Worm (Caenorhabditis elegans): ENCODE measurements around the gene C25F9.6.

The C25F9.6 gene

DNA sequence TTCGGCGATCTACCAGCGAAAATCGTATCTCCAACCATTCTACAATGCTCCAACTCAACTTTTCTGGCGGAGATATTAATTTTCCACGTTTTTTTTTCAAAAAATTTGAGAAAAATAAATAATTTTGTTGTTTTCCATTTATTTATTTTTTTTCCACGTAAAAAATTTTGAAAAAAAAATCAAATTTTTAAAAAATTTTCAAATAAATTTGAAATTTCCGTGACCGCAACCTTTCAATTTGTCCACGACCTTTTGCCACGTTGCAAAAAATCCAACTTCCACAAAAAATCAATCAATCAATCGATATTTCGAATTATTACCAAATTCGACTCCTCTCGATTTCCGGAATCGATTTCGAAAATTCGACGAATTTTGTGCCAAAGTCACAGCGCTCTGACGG is 33.9 kb downstream of the C25F9.6 start, which contains the start of gene Y43F8A.2:
Gene Y43F8A.2 (plus strand): TSS at position 301 of the 400 bp plus-strand sequence.
- TF ChIP-seq tra-4 (tag; optimal IDR thresholded peaks at IDR 0.05): no peak
- TF ChIP-seq B0310.2 (tag; optimal IDR thresholded peaks at IDR 0.05): no peak

- TF ChIP-seq tbx-37 (GFP tag; conservative IDR thresholded peaks at IDR 0.05) (no peak), sea-1 (GFP tag; conservative IDR thresholded peaks at IDR 0.05) (no peak), B0310.2 (tag; optimal IDR thresholded peaks at IDR 0.05) (no peak), ceh-36 (tag; optimal IDR thresholded peaks at IDR 0.05) (no peak), ama-1 (optimal IDR thresholded peaks at IDR 0.05) (no peak), tra-4 (tag; optimal IDR thresholded peaks at IDR 0.05) (no peak), F13C5.2 (tag; optimal IDR thresholded peaks at IDR 0.05) (no peak), tbx-11 (GFP tag; IDR thresholded peaks at IDR 0.05) (no peak), ceh-13 (GFP tag; optimal IDR thresholded peaks at IDR 0.05) (no peak)
Measured at ce11 chrV:19370189-19370588, 34.9 kb downstream of the C25F9.6 start, which contains the start of gene Y43F8A.1. Gene Y43F8A.1 (plus strand): TSS chrV:19370489.

DNA sequence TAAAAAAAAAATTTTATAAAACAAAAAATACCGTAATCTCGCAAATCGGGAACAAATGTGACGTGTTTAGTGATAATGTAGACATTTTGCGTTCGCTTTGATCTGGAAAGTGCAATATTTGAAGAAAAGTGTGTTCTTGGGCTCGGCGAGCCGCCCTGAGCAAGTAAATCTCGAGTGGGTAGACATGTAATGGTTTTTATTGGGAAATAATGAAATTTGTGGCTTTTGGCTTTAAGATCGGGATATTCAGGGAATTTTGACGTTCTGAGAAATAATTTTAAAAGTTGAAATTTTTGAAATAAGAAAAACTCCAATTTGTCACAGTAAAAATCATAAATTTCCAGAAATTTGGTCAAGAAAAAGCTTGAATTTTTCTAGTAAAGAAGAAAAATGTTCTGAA is 42.6 kb downstream of the C25F9.6 start, which contains the start of gene C14B4.2:
Gene C14B4.2 (minus strand): TSS at position 101 of the 400 bp plus-strand sequence.
- no peak for TF ChIP-seq hmbx-1 (tag; optimal IDR thresholded peaks at IDR 0.05)
- no peak for TF ChIP-seq ets-7 (tag; optimal IDR thresholded peaks at IDR 0.05)
- no peak for TF ChIP-seq tbx-37 (GFP tag; conservative IDR thresholded peaks at IDR 0.05)
- no peak for TF ChIP-seq ceh-36 (tag; optimal IDR thresholded peaks at IDR 0.05)
- no peak for TF ChIP-seq B0310.2 (tag; optimal IDR thresholded peaks at IDR 0.05)
- no peak for TF ChIP-seq F13C5.2 (tag; optimal IDR thresholded peaks at IDR 0.05)
- TF ChIP-seq hnd-1 (tag; optimal IDR thresholded peaks at IDR 0.05): no peak
- no peak for TF ChIP-seq tbx-11 (GFP tag; IDR thresholded peaks at IDR 0.05)

ce11 chrV:19358039-19358438 is 47.1 kb downstream of the C25F9.6 start:
- TF ChIP-seq flt-1 (GFP tag; IDR thresholded peaks at IDR 0.05) (no peak), hmbx-1 (tag; optimal IDR thresholded peaks at IDR 0.05) (no peak), ceh-13 (GFP tag; optimal IDR thresholded peaks at IDR 0.05) (no peak), sea-1 (GFP tag; conservative IDR thresholded peaks at IDR 0.05) (no peak)

- TF ChIP-seq tbx-37 (GFP tag; conservative IDR thresholded peaks at IDR 0.05) (no peak), sea-1 (GFP tag; conservative IDR thresholded peaks at IDR 0.05) (no peak), hmg-4 (GFP tag; optimal IDR thresholded peaks at IDR 0.05) (no peak), scrt-1 (GFP tag; IDR thresholded peaks at IDR 0.05) (no peak), ets-7 (tag; optimal IDR thresholded peaks at IDR 0.05) (no peak), aly-1 (tag; optimal IDR thresholded peaks at IDR 0.05) (no peak), F13C5.2 (tag; optimal IDR thresholded peaks at IDR 0.05) (no peak), pes-1 (GFP tag; IDR thresholded peaks at IDR 0.05) (no peak), tra-4 (tag; optimal IDR thresholded peaks at IDR 0.05) (no peak), B0310.2 (tag; optimal IDR thresholded peaks at IDR 0.05) (no peak), flt-1 (GFP tag; IDR thresholded peaks at IDR 0.05) (no peak), tbx-11 (GFP tag; IDR thresholded peaks at IDR 0.05) (no peak), ceh-13 (GFP tag; optimal IDR thresholded peaks at IDR 0.05) (no peak), hnd-1 (tag; optimal IDR thresholded peaks at IDR 0.05) (no peak), hmbx-1 (tag; optimal IDR thresholded peaks at IDR 0.05) (no peak), ceh-36 (tag; optimal IDR thresholded peaks at IDR 0.05) (no peak), ama-1 (optimal IDR thresholded peaks at IDR 0.05) (no peak)
Measured at ce11 chrV:19356717-19357116, 48.4 kb downstream of the C25F9.6 start.

DNA sequence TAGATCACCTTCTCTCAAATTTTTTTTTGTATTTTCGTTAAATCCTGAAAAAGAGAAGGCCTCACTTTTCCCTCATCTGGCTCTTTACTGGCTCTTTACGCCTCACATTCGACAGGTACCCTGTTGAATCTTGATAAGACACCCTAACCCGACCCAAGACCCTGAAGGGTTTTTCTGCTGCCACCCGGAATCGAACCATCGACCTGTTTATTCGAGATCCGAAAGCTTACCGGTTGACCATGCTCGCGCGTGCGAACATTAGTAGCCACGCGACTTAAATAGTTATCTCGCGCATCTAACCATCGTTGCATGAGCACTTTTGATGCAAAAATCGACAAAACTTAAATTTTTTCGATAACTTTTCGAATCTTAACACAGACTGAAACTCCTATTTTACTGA is 49.9 kb downstream of the C25F9.6 start:
- TF ChIP-seq hmbx-1 (tag; optimal IDR thresholded peaks at IDR 0.05) (no peak), flt-1 (GFP tag; IDR thresholded peaks at IDR 0.05) (no peak), hnd-1 (tag; optimal IDR thresholded peaks at IDR 0.05) (no peak), aly-1 (tag; optimal IDR thresholded peaks at IDR 0.05) (no peak)

DNA sequence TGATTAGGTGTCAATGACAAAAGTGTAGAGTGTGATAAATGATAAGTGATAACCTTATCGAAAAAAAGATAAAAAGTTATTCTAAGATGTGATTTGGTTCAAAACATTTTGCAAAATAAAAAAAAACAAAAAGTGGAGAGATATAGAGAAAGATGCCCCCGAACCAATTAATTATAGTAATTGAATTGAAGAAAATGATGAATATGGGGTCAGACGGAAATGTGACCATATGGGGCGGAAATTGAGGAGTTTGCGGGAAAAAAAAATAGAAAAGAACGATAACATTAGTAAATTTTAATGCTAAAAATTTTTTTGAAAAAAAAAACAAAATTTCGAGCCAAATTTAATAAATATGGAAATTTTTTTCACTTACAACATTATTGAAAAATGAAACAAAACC is 50.6 kb downstream of the C25F9.6 start:
- no peak for TF ChIP-seq flt-1 (GFP tag; IDR thresholded peaks at IDR 0.05)
- TF ChIP-seq ets-7 (tag; optimal IDR thresholded peaks at IDR 0.05): no peak
- TF ChIP-seq ama-1 (optimal IDR thresholded peaks at IDR 0.05): no peak
- no peak for TF ChIP-seq B0310.2 (tag; optimal IDR thresholded peaks at IDR 0.05)
- no peak for TF ChIP-seq pes-1 (GFP tag; IDR thresholded peaks at IDR 0.05)
- TF ChIP-seq hmbx-1 (tag; optimal IDR thresholded peaks at IDR 0.05): no peak
- no peak for TF ChIP-seq sea-1 (GFP tag; conservative IDR thresholded peaks at IDR 0.05)
